Worm (Caenorhabditis elegans) whole organism, L4 larva: Measurements from ENCODE around the gene K06A9.1.

ENCODE experiments used
- Y105C5A.15 ChIP-seq: fragments of 200-800 bp; sonication (Bioruptor generic); IDR thresholded peaks from 2 replicates; pipeline ENCODE4 v1.3.6; 2022; ENCODE audit warnings: missing genetic modification characterization, missing compliant biosample characterization
- dmd-8 ChIP-seq: fragments of 200-800 bp; sonication (Bioruptor generic); IDR thresholded peaks from 2 replicates; pipeline ENCODE4 v1.3.6; 2022; ENCODE audit warnings: missing genetic modification characterization, missing compliant biosample characterization
- dpl-1 ChIP-seq: fragments of 150-350 bp; optimal IDR thresholded peaks from 2 replicates; lab custom pipeline; 2014; ENCODE audit warnings: missing biosample characterization, missing genetic modification reagents, missing genetic modification characterization
- fos-1 ChIP-seq: fragments of 150-350 bp; optimal IDR thresholded peaks from 2 replicates; lab custom pipeline; 2014; ENCODE audit warnings: missing biosample characterization, missing genetic modification characterization
- hif-1 ChIP-seq, 2 experiments: sonication (generic microtip); optimal IDR thresholded peaks; 2 replicates each; lab custom pipeline; 2016 to 2017; ENCODE audit warnings: missing compliant biosample characterization in 2 of 2, missing genetic modification characterization in 2 of 2, missing genetic modification reagents in 2 of 2, missing genotype in 2 of 2, mild to moderate bottlenecking in 1 of 2
- nhr-10 ChIP-seq: fragments of 150-350 bp; optimal IDR thresholded peaks from 2 replicates; lab custom pipeline; 2014; ENCODE audit warnings: missing biosample characterization, missing genetic modification characterization
- nhr-28 ChIP-seq: fragments of 150-350 bp; optimal IDR thresholded peaks from 2 replicates; lab custom pipeline; 2014; ENCODE audit warnings: missing biosample characterization, missing genetic modification characterization
- nhr-76 ChIP-seq: fragments of 150-350 bp; optimal IDR thresholded peaks from 2 replicates; lab custom pipeline; 2014; ENCODE audit warnings: missing biosample characterization, missing genetic modification characterization
- zag-1 ChIP-seq: fragments of 150-350 bp; optimal IDR thresholded peaks from 2 replicates; lab custom pipeline; 2014; ENCODE audit warnings: missing biosample characterization, missing genetic modification characterization

DNA sequence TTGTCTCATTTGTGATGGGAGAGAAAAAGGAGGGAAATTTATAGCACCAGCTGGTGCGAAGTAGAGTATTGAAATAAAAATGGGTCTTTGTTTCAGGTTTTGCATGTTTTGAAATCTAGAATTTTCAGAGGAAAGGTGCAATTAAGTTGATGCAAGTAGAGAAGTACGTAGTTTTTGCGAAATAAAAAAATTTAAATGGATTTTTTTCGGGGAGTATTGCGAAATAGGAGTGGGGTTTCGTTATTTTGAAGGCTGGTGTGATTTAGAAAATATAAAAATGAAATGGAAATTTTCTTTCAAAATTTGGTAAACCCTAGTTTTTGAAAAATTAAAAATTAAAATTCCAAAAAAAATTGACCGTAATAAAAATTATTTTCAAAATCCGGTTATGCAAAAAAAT lies 19.2 kb upstream of the K06A9.1 start:
- TF ChIP-seq nhr-76 (tag; lab: Kevin White, UChicago), result no peak
- TF ChIP-seq nhr-10, result no peak
- no peak for TF ChIP-seq fos-1
- TF ChIP-seq Y105C5A.15 (GFP tag; lab: Robert Waterston, UW), result no peak
- no peak for TF ChIP-seq dpl-1 (GFP tag; lab: Kevin White, UChicago)
- no peak for TF ChIP-seq zag-1 (tag; lab: Kevin White, UChicago)
- no peak for TF ChIP-seq hif-1 (tag; optimal IDR thresholded peaks at IDR 0.05; lab: Kevin White, UChicago)
- TF ChIP-seq nhr-28 (tag; lab: Kevin White, UChicago), result no peak
- TF ChIP-seq dmd-8 (GFP tag; lab: Robert Waterston, UW), result no peak
